Fruit fly (Drosophila melanogaster) whole organism, wandering third instar larva: ENCODE data around the gene dsf.

ENCODE experiments used
- Hnf4 ChIP-seq: fragments of 200-800 bp; sonication (Bioruptor generic); optimal IDR thresholded peaks from 2 replicates; lab custom pipeline; 2016; ENCODE audit warnings: missing biosample characterization, mild to moderate bottlenecking, missing genetic modification characterization
- usp ChIP-seq: fragments of >200 bp; optimal IDR thresholded peaks from 2 replicates; lab custom pipeline; 2017; ENCODE audit warnings: missing biosample characterization, missing genetic modification characterization

DNA sequence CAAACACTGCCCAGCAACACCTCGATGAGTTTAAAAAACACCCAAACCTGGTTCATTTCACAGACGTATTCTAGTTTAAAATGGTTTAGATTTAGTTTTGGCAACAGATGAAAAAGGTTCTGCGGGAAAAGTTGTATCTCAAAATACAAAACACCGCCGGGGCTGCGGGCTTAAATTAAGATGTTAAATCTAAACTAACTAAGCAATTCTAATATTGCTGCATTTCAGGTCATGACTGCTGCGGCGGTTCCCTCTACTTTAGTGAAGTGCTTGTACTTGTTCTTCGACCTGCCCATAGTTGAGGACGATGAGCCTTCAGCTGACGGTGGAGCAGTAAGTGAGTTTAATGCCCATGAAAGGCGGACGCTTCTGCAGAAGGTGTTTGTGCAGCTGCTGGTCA is 15.5 kb upstream of the dsf start, which contains the start of gene CG14000:
- TF ChIP-seq usp (GFP tag; lab: Kevin White, UChicago) (no peak), Hnf4 (GFP tag; lab: Kevin White, UChicago) (no peak)
